Worm (Caenorhabditis elegans): ENCODE results near the gene cyp-25A1.

The cyp-25A1 gene

ce11 chrIII:3869292-3869781 lies 36.9 kb downstream of the cyp-25A1 start (continued):
- peak; percentile 15 to 44 for TF ChIP-seq let-607 (tag; optimal IDR thresholded peaks at IDR 0.05)
- peak; percentile 73; the same call in 1 of the 2 replicates for TF ChIP-seq ceh-58 (GFP tag; IDR thresholded peaks at IDR 0.05)
- TF ChIP-seq ekl-4 (GFP tag; IDR thresholded peaks at IDR 0.05): peak; percentile 88
- peak; percentile 91 for TF ChIP-seq nhr-27 (tag; optimal IDR thresholded peaks at IDR 0.05)
- TF ChIP-seq pha-4 (tag; optimal IDR thresholded peaks at IDR 0.05): no peak
- peak; percentile 87 for TF ChIP-seq nfya-2 (GFP tag; IDR thresholded peaks at IDR 0.05)
- peak; percentile 72 for TF ChIP-seq mxl-1 (tag; optimal IDR thresholded peaks at IDR 0.05)
- TF ChIP-seq mes-4 (tag; optimal IDR thresholded peaks at IDR 0.05): peak; percentile 62
- no peak for TF ChIP-seq nfya-1 (tag; optimal IDR thresholded peaks at IDR 0.05; ENCODE audit: borderline replicate concordance, insufficient read depth)
- peak; percentile 95 for TF ChIP-seq Y56A3A.18 (GFP tag; IDR thresholded peaks at IDR 0.05)
- no peak for TF ChIP-seq K11D2.4 (GFP tag; IDR thresholded peaks at IDR 0.05)
- peak; percentile 83; the same call in 1 of the 2 replicates for TF ChIP-seq aptf-3 (GFP tag; IDR thresholded peaks at IDR 0.05)
- no peak for TF ChIP-seq ztf-25 (GFP tag; IDR thresholded peaks at IDR 0.05)
- TF ChIP-seq sptf-2 (GFP tag; optimal IDR thresholded peaks at IDR 0.05): no peak
- peak; percentile 97 for TF ChIP-seq hrde-1 (tag; optimal IDR thresholded peaks at IDR 0.05; ENCODE audit: borderline replicate concordance)
- TF ChIP-seq madf-6 (GFP tag; IDR thresholded peaks at IDR 0.05): peak; percentile 81
- TF ChIP-seq ceh-27 (GFP tag; optimal IDR thresholded peaks at IDR 0.05): peak; percentile 41
- TF ChIP-seq dpl-1 (GFP tag; optimal IDR thresholded peaks at IDR 0.05): no peak
- peak; percentile 67 for TF ChIP-seq zfh-2 (GFP tag; conservative IDR thresholded peaks at IDR 0.05)
- TF ChIP-seq Y53G8AR.9 (GFP tag; conservative IDR thresholded peaks at IDR 0.05): peak; percentile 92
- peak; percentile 72 for TF ChIP-seq chd-7 (tag; optimal IDR thresholded peaks at IDR 0.05)
- TF ChIP-seq attf-5 (GFP tag; optimal IDR thresholded peaks at IDR 0.05): peak; percentile 55
- peak; percentile 45 for TF ChIP-seq hmg-1.2 (GFP tag; IDR thresholded peaks at IDR 0.05)
- TF ChIP-seq dpff-1 (tag; optimal IDR thresholded peaks at IDR 0.05): peak; percentile 12
- peak; percentile 82 for TF ChIP-seq attf-6 (GFP tag; IDR thresholded peaks at IDR 0.05)
- no peak for TF ChIP-seq nhr-80 (tag; optimal IDR thresholded peaks at IDR 0.05)
- TF ChIP-seq F49E8.2 (tag; optimal IDR thresholded peaks at IDR 0.05; ENCODE audit: insufficient read depth): peak; percentile 97
- peak; percentile 79 for TF ChIP-seq ceh-79 (tag; optimal IDR thresholded peaks at IDR 0.05)
- TF ChIP-seq dox-1 (GFP tag; IDR thresholded peaks at IDR 0.05): peak; percentile 90
- peak; percentile 78 for TF ChIP-seq lin-54 (GFP tag; optimal IDR thresholded peaks at IDR 0.05)
- TF ChIP-seq B0261.1 (tag; optimal IDR thresholded peaks at IDR 0.05): peak; percentile 18
- peak; percentile 74 for TF ChIP-seq repo-1 (tag; optimal IDR thresholded peaks at IDR 0.05)
- peak; percentile 71 for TF ChIP-seq ceh-100 (GFP tag; IDR thresholded peaks at IDR 0.05)
- no peak for TF ChIP-seq ztf-22 (GFP tag; optimal IDR thresholded peaks at IDR 0.05)
- no peak for TF ChIP-seq egl-18 (GFP tag; IDR thresholded peaks at IDR 0.05)
- TF ChIP-seq ztf-6 (GFP tag; IDR thresholded peaks at IDR 0.05): no peak
- TF ChIP-seq sea-2 (GFP tag; IDR thresholded peaks at IDR 0.05): no peak
- TF ChIP-seq F52B5.7 (tag; optimal IDR thresholded peaks at IDR 0.05): peak; percentile 84
- TF ChIP-seq ccch-3 (GFP tag; optimal IDR thresholded peaks at IDR 0.05): no peak
- no peak for TF ChIP-seq unc-62 (GFP tag; optimal IDR thresholded peaks at IDR 0.05)
- peak; percentile 89 for TF ChIP-seq madf-3 (GFP tag; IDR thresholded peaks at IDR 0.05)
- TF ChIP-seq hlh-26 (GFP tag; conservative IDR thresholded peaks at IDR 0.05): no peak
- peak; percentile 76 for TF ChIP-seq mel-28 (tag; optimal IDR thresholded peaks at IDR 0.05; ENCODE audit: borderline replicate concordance)
- peak; percentile 55 for TF ChIP-seq T07F8.4 (tag; optimal IDR thresholded peaks at IDR 0.05)
- TF ChIP-seq D2030.7 (GFP tag; IDR thresholded peaks at IDR 0.05): peak; percentile 59; the same call in 1 of the 2 replicates
- TF ChIP-seq mcd-1 (GFP tag; IDR thresholded peaks at IDR 0.05): peak; percentile 60; the same call in 1 of the 2 replicates
- TF ChIP-seq rpc-1 (optimal IDR thresholded peaks at IDR 0.05): no peak
- peak; percentile 21 for TF ChIP-seq rpc-1 (tag; optimal IDR thresholded peaks at IDR 0.05)
- TF ChIP-seq F33H1.4 (GFP tag; IDR thresholded peaks at IDR 0.05): 0 out of 2 replicates have a peak, but pooled peaks have one; percentile 21
